Fruit fly (Drosophila melanogaster): Measurements from ENCODE around the gene CG10749.

CG10749 gene

dm6 chr3L:13006490-13006889 is 34.2 kb downstream of the CG10749 start, which contains the start of gene CG11263 (continued):
- TF ChIP-seq kni (GFP tag; optimal IDR thresholded peaks at IDR 0.05) (no peak), D (optimal IDR thresholded peaks at IDR 0.05) (no peak), D (GFP tag; optimal IDR thresholded peaks at IDR 0.05) (peak; percentile 24), Jarid2 (GFP tag; optimal IDR thresholded peaks at IDR 0.05) (no peak), CG42726 (GFP tag; IDR thresholded peaks at IDR 0.05; ENCODE audit: partially characterized antibody) (peak; percentile 65; the same call in 1 of the 2 replicates), Stat92E (GFP tag; optimal IDR thresholded peaks at IDR 0.05) (no peak), CG14014 (GFP tag; IDR thresholded peaks at IDR 0.05) (no peak), ranshi (GFP tag; IDR thresholded peaks at IDR 0.05) (0 out of 2 replicates have a peak, but pooled peaks have one; percentile 51), CG32767 (GFP tag; IDR thresholded peaks at IDR 0.05) (no peak), Vsx1 (GFP tag; optimal IDR thresholded peaks at IDR 0.05) (no peak), pnt (GFP tag; optimal IDR thresholded peaks at IDR 0.05) (peak; percentile 12), CG8281 (tag; optimal IDR thresholded peaks at IDR 0.05) (no peak), CG4360 (GFP tag; IDR thresholded peaks at IDR 0.05) (no peak), D19A (tag; optimal IDR thresholded peaks at IDR 0.05) (peak; percentile 44), sd (tag; optimal IDR thresholded peaks at IDR 0.05) (no peak), ftz-f1 (GFP tag; optimal IDR thresholded peaks at IDR 0.05) (no peak), Hr78 (GFP tag; optimal IDR thresholded peaks at IDR 0.05) (no peak), Bdp1 (GFP tag; optimal IDR thresholded peaks at IDR 0.05) (no peak), Gsc (GFP tag; IDR thresholded peaks at IDR 0.05) (no peak), pita (GFP tag; optimal IDR thresholded peaks at IDR 0.05) (peak; percentile 52), gro (GFP tag; optimal IDR thresholded peaks at IDR 0.05) (peak; percentile 66), Dek (tag; optimal IDR thresholded peaks at IDR 0.05) (peak; percentile 38), CG12769 (tag; optimal IDR thresholded peaks at IDR 0.05) (peak; percentile 4), kah (GFP tag; optimal IDR thresholded peaks at IDR 0.05) (no peak), GATAe (GFP tag; conservative IDR thresholded peaks at IDR 0.05) (no peak), CG3838 (GFP tag; optimal IDR thresholded peaks at IDR 0.05) (no peak), gcm (GFP tag; optimal IDR thresholded peaks at IDR 0.05) (no peak), PHDP (tag; optimal IDR thresholded peaks at IDR 0.05) (peak; percentile 45), trh (GFP tag; optimal IDR thresholded peaks at IDR 0.05) (no peak), Lhr (GFP tag; optimal IDR thresholded peaks at IDR 0.05) (peak; percentile 73), Hr3 (GFP tag; optimal IDR thresholded peaks at IDR 0.05) (peak; percentile 39), CG43689 (GFP tag; IDR thresholded peaks at IDR 0.05) (no peak), Doc2 (GFP tag; IDR thresholded peaks at IDR 0.05) (no peak), ase (GFP tag; IDR thresholded peaks at IDR 0.05) (peak; percentile 35; the same call in 1 of the 3 replicates), zen2 (GFP tag; IDR thresholded peaks at IDR 0.05; ENCODE audit: partially characterized antibody) (peak; percentile 74), CG7987 (GFP tag; optimal IDR thresholded peaks at IDR 0.05) (no peak), CG16813 (GFP tag; IDR thresholded peaks at IDR 0.05; ENCODE audit: partially characterized antibody) (peak; percentile 86), vnd (GFP tag; IDR thresholded peaks at IDR 0.05; ENCODE audit: partially characterized antibody) (peak; percentile 75), pros (GFP tag; optimal IDR thresholded peaks at IDR 0.05) (no peak), kay (GFP tag; optimal IDR thresholded peaks at IDR 0.05) (peak; percentile 26), br (optimal IDR thresholded peaks at IDR 0.05) (no peak), pho (GFP tag; optimal IDR thresholded peaks at IDR 0.05) (peak; percentile 55), Awh (GFP tag; IDR thresholded peaks at IDR 0.05) (no peak), CG18764 (GFP tag; optimal IDR thresholded peaks at IDR 0.05) (peak; percentile 45), gsb (GFP tag; IDR thresholded peaks at IDR 0.05) (no peak), nom (GFP tag; optimal IDR thresholded peaks at IDR 0.05) (no peak), knrl (GFP tag; IDR thresholded peaks at IDR 0.05; ENCODE audit: partially characterized antibody) (peak; percentile 79), gfzf (GFP tag; optimal IDR thresholded peaks at IDR 0.05) (peak; percentile 53), CG6765 (GFP tag; optimal IDR thresholded peaks at IDR 0.05) (no peak), Optix (GFP tag; IDR thresholded peaks at IDR 0.05) (no peak), CG31388 (GFP tag; optimal IDR thresholded peaks at IDR 0.05) (no peak)
